Worm (Caenorhabditis elegans) whole organism, L1 larva: Measurements from ENCODE around the gene C16B8.4.
A peak's percentile ranks its signal among the peaks of the same experiment; 100 is the strongest.

Experiments
- C04F5.9 ChIP-seq: sonication (generic microtip); optimal IDR thresholded peaks from 2 replicates; lab custom pipeline; 2016; ENCODE audit warnings: missing genetic modification characterization, missing compliant biosample characterization
- C34B4.2 ChIP-seq: sonication (generic microtip); optimal IDR thresholded peaks from 2 replicates; lab custom pipeline; 2017; ENCODE audit warnings: mild to moderate bottlenecking, missing genetic modification characterization, missing compliant biosample characterization
- aha-1 ChIP-seq: fragments of 150-350 bp; optimal IDR thresholded peaks from 2 replicates; lab custom pipeline; 2014; ENCODE audit warnings: missing biosample characterization, missing genetic modification characterization
- alr-1 ChIP-seq: fragments of 200-800 bp; sonication (Bioruptor generic); optimal IDR thresholded peaks from 2 replicates; lab custom pipeline; 2018; ENCODE audit warnings: borderline replicate concordance, mild to moderate bottlenecking, missing genetic modification characterization, missing compliant biosample characterization
- aly-2 ChIP-seq: fragments of 150-350 bp; optimal IDR thresholded peaks from 2 replicates; lab custom pipeline; 2014; ENCODE audit warnings: missing biosample characterization, missing genetic modification characterization
- ama-1 ChIP-seq: fragments of 150-350 bp; optimal IDR thresholded peaks from 2 replicates; lab custom pipeline; 2014
- blmp-1 ChIP-seq: fragments of 150-350 bp; optimal IDR thresholded peaks from 2 replicates; lab custom pipeline; 2014; ENCODE audit warnings: missing biosample characterization, missing genetic modification characterization
- ceh-8 ChIP-seq: fragments of 200-800 bp; sonication (Bioruptor generic); optimal IDR thresholded peaks from 2 replicates; lab custom pipeline; 2018; ENCODE audit warnings: mild to moderate bottlenecking, missing genetic modification characterization, moderate library complexity, missing compliant biosample characterization
- ceh-82 ChIP-seq, 3 experiments: fragments of 150-350 bp in 1 of 3; sonication (generic microtip) in 2 of 3; optimal IDR thresholded peaks; 2 replicates each; lab custom pipeline; 2014 to 2017; ENCODE audit warnings: missing biosample characterization in 3 of 3, missing genetic modification characterization in 3 of 3
- ceh-88 ChIP-seq: fragments of 200-800 bp; sonication (Bioruptor generic); IDR thresholded peaks from 2 replicates; pipeline ENCODE4 v1.3.6; 2022; ENCODE audit warnings: missing genetic modification characterization, missing compliant biosample characterization
- ceh-90 ChIP-seq: sonication (generic microtip); optimal IDR thresholded peaks from 2 replicates; lab custom pipeline; 2016; ENCODE audit warnings: missing genetic modification characterization, missing compliant biosample characterization
- dpl-1 ChIP-seq, 3 experiments: fragments of 150-350 bp in 2 of 3; sonication (generic microtip) in 1 of 3; optimal IDR thresholded peaks; 2 replicates each; lab custom pipeline; 2014 to 2017; ENCODE audit warnings: missing biosample characterization in 3 of 3, missing genetic modification characterization in 3 of 3, missing genetic modification reagents in 3 of 3
- efl-3 ChIP-seq: fragments of 200-800 bp; sonication (Bioruptor generic); optimal IDR thresholded peaks from 2 replicates; lab custom pipeline; 2018; ENCODE audit warnings: mild to moderate bottlenecking, missing genetic modification characterization, missing compliant biosample characterization
- egl-27 ChIP-seq, 2 experiments: fragments of 150-350 bp in 1 of 2; sonication (generic microtip); optimal IDR thresholded peaks; 3 replicates each; lab custom pipeline; 2017 to 2018; ENCODE audit warnings: missing biosample characterization in 2 of 2, missing genetic modification characterization in 2 of 2, missing genetic modification reagents in 2 of 2
- elt-2 ChIP-seq: sonication (generic microtip); optimal IDR thresholded peaks from 2 replicates; lab custom pipeline; 2016; ENCODE audit warnings: missing genetic modification characterization, mild to moderate bottlenecking, inconsistent platforms, missing compliant biosample characterization, missing genetic modification reagents
- elt-3 ChIP-seq, 6 experiments: fragments of 150-350 bp in 1 of 6; sonication (generic microtip); optimal IDR thresholded peaks; 2 replicates each; lab custom pipeline; 2017 to 2018; ENCODE audit warnings: missing biosample characterization in 6 of 6, missing genetic modification characterization in 6 of 6, inconsistent platforms in 1 of 6
- fkh-10 ChIP-seq: sonication (generic microtip); optimal IDR thresholded peaks from 2 replicates; lab custom pipeline; 2017; ENCODE audit warnings: missing biosample characterization, missing genetic modification reagents, missing genetic modification characterization
- fkh-4 ChIP-seq: sonication (generic microtip); optimal IDR thresholded peaks from 2 replicates; lab custom pipeline; 2016; ENCODE audit warnings: missing compliant biosample characterization, missing genetic modification characterization, borderline replicate concordance
- fkh-8 ChIP-seq: sonication (generic microtip); optimal IDR thresholded peaks from 2 replicates; lab custom pipeline; 2016; ENCODE audit warnings: mild to moderate bottlenecking, missing genetic modification characterization, missing compliant biosample characterization
- fos-1 ChIP-seq: fragments of 150-350 bp; optimal IDR thresholded peaks from 2 replicates; lab custom pipeline; 2014; ENCODE audit warnings: missing biosample characterization, missing genetic modification characterization
- hlh-4 ChIP-seq: sonication (generic microtip); optimal IDR thresholded peaks from 2 replicates; lab custom pipeline; 2016; ENCODE audit warnings: mild to moderate bottlenecking, missing genetic modification characterization, missing compliant biosample characterization
- irx-1 ChIP-seq: sonication (generic microtip); optimal IDR thresholded peaks from 2 replicates; lab custom pipeline; 2016; ENCODE audit warnings: missing genetic modification characterization, missing compliant biosample characterization
- jun-1 ChIP-seq: fragments of 150-350 bp; optimal IDR thresholded peaks from 2 replicates; lab custom pipeline; 2014; ENCODE audit warnings: missing biosample characterization, missing genetic modification reagents, missing genetic modification characterization
- lin-13 ChIP-seq: fragments of 150-350 bp; optimal IDR thresholded peaks from 2 replicates; lab custom pipeline; 2014; ENCODE audit warnings: missing biosample characterization, missing genetic modification reagents, missing genetic modification characterization
- lin-14 ChIP-seq: fragments of 200-800 bp; sonication (Bioruptor generic); optimal IDR thresholded peaks from 2 replicates; lab custom pipeline; 2018; ENCODE audit warnings: mild to moderate bottlenecking, missing genetic modification characterization, moderate library complexity, missing compliant biosample characterization
- lin-15B ChIP-seq: fragments of 150-350 bp; sonication (generic microtip); optimal IDR thresholded peaks from 3 replicates; lab custom pipeline; 2014; ENCODE audit warnings: missing biosample characterization, missing genetic modification characterization
- lin-35 ChIP-seq, 2 experiments: fragments of 150-350 bp; optimal IDR thresholded peaks; 2 replicates each; lab custom pipeline; 2014; ENCODE audit warnings: missing biosample characterization in 2 of 2, missing genetic modification characterization in 2 of 2, missing genetic modification reagents in 2 of 2
- lin-39 ChIP-seq: fragments of 150-350 bp; optimal IDR thresholded peaks from 2 replicates; lab custom pipeline; 2014; ENCODE audit warnings: missing biosample characterization, missing genetic modification reagents, missing genetic modification characterization
- lir-3 ChIP-seq: sonication (generic microtip); optimal IDR thresholded peaks from 2 replicates; lab custom pipeline; 2016; ENCODE audit warnings: mild to moderate bottlenecking, missing genetic modification characterization, moderate library complexity, missing compliant biosample characterization; ENCODE audit not compliant: poor library complexity
- mep-1 ChIP-seq: fragments of 150-350 bp; optimal IDR thresholded peaks from 2 replicates; lab custom pipeline; 2014; ENCODE audit warnings: missing biosample characterization, missing genetic modification characterization
- nhr-11 ChIP-seq: fragments of 150-350 bp; optimal IDR thresholded peaks from 2 replicates; lab custom pipeline; 2014; ENCODE audit warnings: missing biosample characterization, missing genetic modification characterization
- nhr-12 ChIP-seq: sonication (generic microtip); optimal IDR thresholded peaks from 2 replicates; lab custom pipeline; 2017; ENCODE audit warnings: missing biosample characterization, missing genetic modification characterization
- nhr-19 ChIP-seq: fragments of 200-800 bp; sonication (Bioruptor generic); conservative IDR thresholded peaks from 2 replicates; pipeline ENCODE4 v1.3.6; 2022; ENCODE audit warnings: missing genetic modification characterization, missing compliant biosample characterization
- nhr-28 ChIP-seq: fragments of 150-350 bp; optimal IDR thresholded peaks from 2 replicates; lab custom pipeline; 2014; ENCODE audit warnings: missing biosample characterization, missing genetic modification characterization
- nhr-47 ChIP-seq: sonication (generic microtip); optimal IDR thresholded peaks from 2 replicates; lab custom pipeline; 2016; ENCODE audit warnings: mild to moderate bottlenecking, missing genetic modification characterization, moderate library complexity, missing compliant biosample characterization
- nhr-76 ChIP-seq: sonication (generic microtip); optimal IDR thresholded peaks from 2 replicates; lab custom pipeline; 2017; ENCODE audit warnings: missing biosample characterization, missing genetic modification characterization
- nhr-84 ChIP-seq: sonication (generic microtip); optimal IDR thresholded peaks from 2 replicates; lab custom pipeline; 2017; ENCODE audit warnings: missing biosample characterization, missing genetic modification characterization
- nhr-85 ChIP-seq: sonication (generic microtip); peaks from one replicate; lab custom pipeline; 2016; ENCODE audit warnings: missing genetic modification characterization, inconsistent platforms, missing compliant biosample characterization
- nhr-90 ChIP-seq: sonication (generic microtip); optimal IDR thresholded peaks from 2 replicates; lab custom pipeline; 2016; ENCODE audit warnings: mild to moderate bottlenecking, missing genetic modification characterization, missing compliant biosample characterization; ENCODE audit not compliant: poor library complexity
- pag-3 ChIP-seq: sonication (generic microtip); optimal IDR thresholded peaks from 2 replicates; lab custom pipeline; 2017; ENCODE audit warnings: missing genetic modification characterization, mild to moderate bottlenecking, missing compliant biosample characterization, antibody characterized with exemption, borderline replicate concordance; ENCODE audit not compliant: insufficient read depth
- rnt-1 ChIP-seq: sonication (generic microtip); optimal IDR thresholded peaks from 2 replicates; lab custom pipeline; 2016; ENCODE audit warnings: mild to moderate bottlenecking, missing genetic modification characterization, moderate library complexity, missing compliant biosample characterization
- snpc-4 ChIP-seq: fragments of 150-350 bp; optimal IDR thresholded peaks from 2 replicates; lab custom pipeline; 2014; ENCODE audit warnings: missing biosample characterization, missing genetic modification characterization
- snu-23 ChIP-seq: sonication (generic microtip); optimal IDR thresholded peaks from 2 replicates; lab custom pipeline; 2016; ENCODE audit warnings: missing genetic modification characterization, missing compliant biosample characterization
- sox-4 ChIP-seq: sonication (generic microtip); optimal IDR thresholded peaks from 2 replicates; lab custom pipeline; 2016; ENCODE audit warnings: missing genetic modification characterization, missing compliant biosample characterization
- sptf-1 ChIP-seq: fragments of 150-350 bp; optimal IDR thresholded peaks from 2 replicates; lab custom pipeline; 2014; ENCODE audit warnings: missing biosample characterization, missing genetic modification characterization
- sup-37 ChIP-seq: fragments of 200-800 bp; sonication (Bioruptor generic); optimal IDR thresholded peaks from 2 replicates; lab custom pipeline; 2018; ENCODE audit warnings: mild to moderate bottlenecking, missing genetic modification characterization, missing compliant biosample characterization
- swsn-7 ChIP-seq: sonication (generic microtip); optimal IDR thresholded peaks from 2 replicates; lab custom pipeline; 2016; ENCODE audit warnings: missing genetic modification characterization, missing compliant biosample characterization
- tlp-1 ChIP-seq: fragments of 150-350 bp; optimal IDR thresholded peaks from 2 replicates; lab custom pipeline; 2014; ENCODE audit warnings: missing biosample characterization, missing genetic modification characterization
- unc-130 ChIP-seq: fragments of 150-350 bp; optimal IDR thresholded peaks from 2 replicates; lab custom pipeline; 2017; ENCODE audit warnings: missing biosample characterization, missing genetic modification characterization, inconsistent platforms
- unc-86 ChIP-seq: sonication (generic microtip); optimal IDR thresholded peaks from 2 replicates; lab custom pipeline; 2016; ENCODE audit warnings: missing genetic modification characterization, missing compliant biosample characterization
- unc-98 ChIP-seq: fragments of 200-800 bp; sonication (Bioruptor generic); IDR thresholded peaks from 2 replicates; pipeline ENCODE4 v1.3.6; 2022; ENCODE audit warnings: missing genetic modification characterization, missing compliant biosample characterization
- xbp-1 ChIP-seq: sonication (generic microtip); optimal IDR thresholded peaks from 2 replicates; lab custom pipeline; 2016; ENCODE audit warnings: missing genetic modification characterization, missing compliant biosample characterization
- zag-1 ChIP-seq: fragments of 150-350 bp; optimal IDR thresholded peaks from 2 replicates; lab custom pipeline; 2014; ENCODE audit warnings: missing biosample characterization, missing genetic modification characterization
- ztf-4 ChIP-seq: fragments of 150-350 bp; optimal IDR thresholded peaks from 2 replicates; lab custom pipeline; 2014; ENCODE audit warnings: missing biosample characterization, missing genetic modification characterization

The C16B8.4 gene

DNA sequence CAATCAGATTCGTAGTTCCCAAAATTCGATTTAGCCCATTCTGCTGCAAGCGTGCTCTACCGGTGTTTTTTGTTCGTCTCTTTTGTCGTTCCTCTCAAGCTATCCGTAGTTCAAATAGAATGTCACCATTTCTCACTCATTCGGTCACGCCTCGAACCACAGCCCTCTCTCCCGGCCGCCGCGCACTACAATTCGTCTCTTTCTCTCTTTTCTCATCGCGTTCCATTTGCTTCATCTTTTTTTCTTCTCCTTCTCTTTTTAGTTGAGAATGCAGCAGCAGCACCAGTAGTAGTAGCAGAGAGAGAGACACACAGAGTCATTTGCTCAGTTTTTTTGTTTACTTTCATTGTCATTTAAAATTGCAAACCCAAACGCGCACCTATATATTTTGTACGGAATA lies 42.7 kb upstream of the C16B8.4 start, which contains the start of gene hrg-1:
Gene hrg-1 (minus strand): TSS at position 109 of the 400 bp plus-strand sequence.
- TF ChIP-seq pag-3 (tag; lab: Kevin White, UChicago): no peak
- TF ChIP-seq sup-37: no peak
- peak; percentile 56 for TF ChIP-seq fkh-8
- TF ChIP-seq zag-1: no peak
- TF ChIP-seq ceh-82 (tag; optimal IDR thresholded peaks at IDR 0.05; lab: Kevin White, UChicago): peak in 2 of 3 experiments; percentile 22 to 65
- no peak for TF ChIP-seq nhr-19 (GFP tag; lab: Robert Waterston, UW)
- no peak for TF ChIP-seq alr-1 (tag; lab: Kevin White, UChicago)
- TF ChIP-seq ceh-88: no peak
- TF ChIP-seq ceh-90 (tag; lab: Kevin White, UChicago): no peak
- TF ChIP-seq lin-39: no peak
- no peak for TF ChIP-seq irx-1 (tag; lab: Kevin White, UChicago)
- no peak for TF ChIP-seq nhr-76 (tag; lab: Kevin White, UChicago)
- no peak for TF ChIP-seq nhr-28 (tag; lab: Kevin White, UChicago)
- TF ChIP-seq lin-13: no peak
- TF ChIP-seq nhr-11 (tag; lab: Kevin White, UChicago): no peak
- no peak for TF ChIP-seq lin-15B (tag; lab: Kevin White, UChicago)
- TF ChIP-seq aha-1 (tag; lab: Kevin White, UChicago): no peak
- no peak for TF ChIP-seq nhr-84 (tag; lab: Kevin White, UChicago)
- TF ChIP-seq xbp-1 (tag; lab: Kevin White, UChicago): peak; percentile 40
- TF ChIP-seq tlp-1 (tag; lab: Kevin White, UChicago): no peak
- TF ChIP-seq unc-130: no peak
- TF ChIP-seq lin-35 (GFP tag; optimal IDR thresholded peaks at IDR 0.05; lab: Kevin White, UChicago): peak; percentile 33 to 36
- no peak for TF ChIP-seq ztf-4 (tag; lab: Kevin White, UChicago)
- no peak for TF ChIP-seq elt-2 (tag; lab: Kevin White, UChicago)
- TF ChIP-seq rnt-1 (tag; lab: Kevin White, UChicago): peak; percentile 53
- TF ChIP-seq mep-1: peak; percentile 76
- TF ChIP-seq fkh-4: no peak
- TF ChIP-seq snu-23 (GFP tag; lab: Kevin White, UChicago): peak; percentile 62
- peak; percentile 80 for TF ChIP-seq nhr-85 (tag; lab: Kevin White, UChicago)
- no peak for TF ChIP-seq hlh-4 (tag; lab: Kevin White, UChicago)
- peak; percentile 47 for TF ChIP-seq jun-1
- peak in 1 of 3 experiments; percentile 10 for TF ChIP-seq dpl-1 (GFP tag; optimal IDR thresholded peaks at IDR 0.05; lab: Kevin White, UChicago)
- TF ChIP-seq egl-27 (tag; optimal IDR thresholded peaks at IDR 0.05; lab: Kevin White, UChicago): no peak
- no peak for TF ChIP-seq nhr-12 (tag; lab: Kevin White, UChicago)
- TF ChIP-seq fos-1 (tag; lab: Kevin White, UChicago): peak; percentile 21
- TF ChIP-seq unc-86 (tag; lab: Kevin White, UChicago): peak; percentile 12
- TF ChIP-seq lin-14 (GFP tag; lab: Kevin White, UChicago): peak; percentile 96
- peak; percentile 19 for TF ChIP-seq sox-4 (tag; lab: Kevin White, UChicago)
- TF ChIP-seq C04F5.9 (tag; lab: Kevin White, UChicago): no peak
- no peak for TF ChIP-seq efl-3 (GFP tag; lab: Kevin White, UChicago)
- no peak for TF ChIP-seq unc-98
- no peak for TF ChIP-seq aly-2 (tag; lab: Kevin White, UChicago)
- TF ChIP-seq nhr-47: peak; percentile 43
- TF ChIP-seq fkh-10 (GFP tag; lab: Kevin White, UChicago): peak; percentile 71
- TF ChIP-seq elt-3 (tag; optimal IDR thresholded peaks at IDR 0.05; lab: Kevin White, UChicago): no peak
- no peak for TF ChIP-seq sptf-1 (tag; lab: Kevin White, UChicago)
- peak; percentile 29 for TF ChIP-seq snpc-4 (tag; lab: Kevin White, UChicago)
- TF ChIP-seq ama-1 (lab: Kevin White, UChicago): no peak
- peak; percentile 43 for TF ChIP-seq swsn-7 (tag; lab: Kevin White, UChicago)
- TF ChIP-seq nhr-90 (tag; lab: Kevin White, UChicago): peak; percentile 11
- no peak for TF ChIP-seq ceh-8 (GFP tag; lab: Kevin White, UChicago)
- TF ChIP-seq blmp-1 (tag; lab: Kevin White, UChicago): peak; percentile 36
- TF ChIP-seq C34B4.2 (tag; lab: Kevin White, UChicago): no peak
- no peak for TF ChIP-seq lir-3
